Worm (Caenorhabditis elegans): Measurements from ENCODE around the gene ZK1248.17.

DNA sequence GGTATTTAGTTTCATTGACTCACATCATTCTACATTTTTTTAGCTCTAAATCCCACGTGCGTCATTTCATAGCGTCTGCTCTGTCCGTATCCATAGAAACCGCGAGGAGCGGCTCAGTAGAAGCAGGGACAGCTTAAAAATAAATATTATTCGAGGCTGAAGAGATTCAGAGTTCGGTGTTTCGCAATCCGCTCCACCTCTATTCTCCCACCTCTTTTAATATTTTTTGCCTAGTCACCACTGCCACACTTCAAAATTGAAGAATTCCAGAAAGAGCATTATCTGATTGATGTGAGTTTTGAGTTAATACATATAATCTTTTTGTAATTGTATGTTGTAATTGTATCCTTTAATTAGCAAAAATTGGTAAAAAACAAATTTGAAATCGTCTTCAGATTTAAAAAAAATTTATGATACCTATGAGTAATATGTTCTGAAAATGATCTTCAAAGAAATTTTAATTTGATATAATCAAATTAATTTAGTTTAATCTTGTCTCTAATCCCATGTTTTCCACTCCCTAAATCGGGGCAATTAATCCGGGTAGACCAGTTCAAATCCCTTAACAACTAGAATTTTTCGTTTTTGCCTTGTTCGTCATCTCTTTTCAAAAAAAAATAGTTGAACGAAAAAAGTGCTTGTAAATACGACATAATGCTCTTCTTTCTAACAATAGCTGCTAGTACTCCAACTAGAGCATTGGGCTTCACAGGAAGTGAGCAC is 44.2 kb upstream of the ZK1248.17 start:
- TF ChIP-seq elt-2 (tag; optimal IDR thresholded peaks at IDR 0.05) (no peak), elt-3 (tag; optimal IDR thresholded peaks at IDR 0.05) (no peak)

All from whole organism, L1 larva.